Worm (Caenorhabditis elegans) whole organism, L3 larva: ENCODE results near the gene swp-1.

Experiments used
- R02D3.7 ChIP-seq: fragments of 150-350 bp; optimal IDR thresholded peaks from 2 replicates; lab custom pipeline; 2014; ENCODE audit warnings: missing biosample characterization, missing genetic modification characterization
- ama-1 ChIP-seq: fragments of 150-350 bp; optimal IDR thresholded peaks from 2 replicates; lab custom pipeline; 2018
- ceh-82 ChIP-seq: fragments of 150-350 bp; optimal IDR thresholded peaks from 2 replicates; lab custom pipeline; 2014; ENCODE audit warnings: missing biosample characterization, missing genetic modification characterization
- elt-2 ChIP-seq: sonication (generic microtip); optimal IDR thresholded peaks from 2 replicates; lab custom pipeline; 2016; ENCODE audit warnings: missing genetic modification reagents, mild to moderate bottlenecking, missing genetic modification characterization, missing compliant biosample characterization
- elt-3 ChIP-seq, 3 experiments: fragments of 150-350 bp in 1 of 3; sonication (generic microtip) in 2 of 3; optimal IDR thresholded peaks; 2 replicates in 2 of 3; 4 replicates in 1 of 3; lab custom pipeline; 2014 to 2017; ENCODE audit warnings: missing biosample characterization in 3 of 3, missing genetic modification characterization in 3 of 3
- fkh-10 ChIP-seq: sonication (generic microtip); optimal IDR thresholded peaks from 2 replicates; lab custom pipeline; 2017; ENCODE audit warnings: missing biosample characterization, missing genetic modification reagents, missing genetic modification characterization
- hmg-11 ChIP-seq: sonication (generic microtip); optimal IDR thresholded peaks from 2 replicates; lab custom pipeline; 2016; ENCODE audit warnings: missing genetic modification characterization, missing compliant biosample characterization
- lin-15B ChIP-seq: fragments of 150-350 bp; optimal IDR thresholded peaks from 2 replicates; lab custom pipeline; 2014; ENCODE audit warnings: missing biosample characterization, missing genetic modification characterization
- lin-39 ChIP-seq: fragments of 150-350 bp; optimal IDR thresholded peaks from 2 replicates; lab custom pipeline; 2018; ENCODE audit warnings: missing biosample characterization, missing genetic modification reagents, missing genetic modification characterization
- lsy-12 ChIP-seq: sonication (generic microtip); optimal IDR thresholded peaks from 2 replicates; lab custom pipeline; 2016; ENCODE audit warnings: mild to moderate bottlenecking, missing genetic modification characterization, missing compliant biosample characterization
- nfya-1 ChIP-seq: sonication (generic microtip); optimal IDR thresholded peaks from 2 replicates; lab custom pipeline; 2017; ENCODE audit warnings: missing genetic modification characterization, mild to moderate bottlenecking, missing compliant biosample characterization, antibody characterized with exemption, moderate library complexity; ENCODE audit not compliant: insufficient read depth
- nhr-23 ChIP-seq: fragments of 150-350 bp; optimal IDR thresholded peaks from 2 replicates; lab custom pipeline; 2014; ENCODE audit warnings: missing biosample characterization, missing genetic modification reagents, missing genetic modification characterization
- nhr-25 ChIP-seq: sonication (generic microtip); optimal IDR thresholded peaks from 2 replicates; lab custom pipeline; 2017; ENCODE audit warnings: missing biosample characterization, missing genetic modification characterization
- nhr-43 ChIP-seq: sonication (generic microtip); optimal IDR thresholded peaks from 2 replicates; lab custom pipeline; 2016; ENCODE audit warnings: mild to moderate bottlenecking, missing genetic modification characterization, missing compliant biosample characterization; ENCODE audit not compliant: poor library complexity, severe bottlenecking
- pha-4 ChIP-seq: fragments of 150-350 bp; optimal IDR thresholded peaks from 2 replicates; lab custom pipeline; 2014; ENCODE audit warnings: missing biosample characterization, missing genetic modification reagents, missing genetic modification characterization
- pqm-1 ChIP-seq: fragments of 150-350 bp; optimal IDR thresholded peaks from 2 replicates; lab custom pipeline; 2017; ENCODE audit warnings: missing biosample characterization, missing genetic modification characterization, inconsistent platforms
- skn-1 ChIP-seq: fragments of 150-350 bp; optimal IDR thresholded peaks from 2 replicates; lab custom pipeline; 2014; ENCODE audit warnings: missing biosample characterization, missing genetic modification characterization
- snpc-4 ChIP-seq: fragments of 150-350 bp; optimal IDR thresholded peaks from 2 replicates; lab custom pipeline; 2014; ENCODE audit warnings: missing biosample characterization, missing genetic modification characterization
- tbx-2 ChIP-seq: sonication (generic microtip); optimal IDR thresholded peaks from 2 replicates; lab custom pipeline; 2016; ENCODE audit warnings: mild to moderate bottlenecking, missing genetic modification characterization, missing compliant biosample characterization
- unc-39 ChIP-seq: sonication (generic microtip); optimal IDR thresholded peaks from 4 replicates; lab custom pipeline; 2017; ENCODE audit warnings: missing biosample characterization, missing genetic modification characterization
- ztf-11 ChIP-seq: fragments of 150-350 bp; optimal IDR thresholded peaks from 2 replicates; lab custom pipeline; 2014; ENCODE audit warnings: missing biosample characterization, missing genetic modification characterization
- ztf-4 ChIP-seq: fragments of 150-350 bp; optimal IDR thresholded peaks from 2 replicates; lab custom pipeline; 2014; ENCODE audit warnings: missing biosample characterization, missing genetic modification characterization

swp-1 gene

ce11 chrIII:5653692-5654105 is 51.6 kb downstream of the swp-1 start:
- TF ChIP-seq nhr-43 (tag; lab: Kevin White, UChicago) (peak; percentile 62), ztf-11 (tag; lab: Kevin White, UChicago) (no peak), lin-15B (tag; lab: Kevin White, UChicago) (peak; percentile 17), snpc-4 (peak; percentile 97), pha-4 (tag; lab: Kevin White, UChicago) (peak; percentile 25), lsy-12 (peak; percentile 71), ztf-4 (tag; lab: Kevin White, UChicago) (no peak), R02D3.7 (tag; lab: Kevin White, UChicago) (peak; percentile 1), unc-39 (tag; lab: Kevin White, UChicago) (no peak), ceh-82 (tag; lab: Kevin White, UChicago) (no peak), elt-3 (tag; optimal IDR thresholded peaks at IDR 0.05; lab: Kevin White, UChicago) (no peak), nhr-23 (tag; lab: Kevin White, UChicago) (peak; percentile 27), nhr-25 (tag; lab: Kevin White, UChicago) (peak; percentile 43), fkh-10 (GFP tag; lab: Kevin White, UChicago) (no peak), skn-1 (tag; lab: Kevin White, UChicago) (no peak), pqm-1 (peak; percentile 49), lin-39 (tag; lab: Kevin White, UChicago) (no peak), nfya-1 (tag; lab: Kevin White, UChicago) (peak; percentile 19), hmg-11 (peak; percentile 13), tbx-2 (no peak), ama-1 (lab: Kevin White, UChicago) (peak; percentile 81), elt-2 (tag; lab: Kevin White, UChicago) (peak; percentile 31)
